Fruit fly (Drosophila melanogaster) S2 (cell line): ENCODE measurements around the gene CG4607.
A peak's percentile ranks its signal among the peaks of the same experiment; 100 is the strongest.

Experiments
- CG8478 ChIP-seq: fragments of >200 bp; optimal IDR thresholded peaks from 2 replicates; lab custom pipeline; 2018
- CTCF ChIP-seq, 2 experiments: fragments of >200 bp; optimal IDR thresholded peaks; 2 replicates each; lab custom pipeline; 2018

- TF ChIP-seq CG8478 = no peak
- peak in 1 of 2 experiments; percentile 1 for TF ChIP-seq CTCF (optimal IDR thresholded peaks at IDR 0.05; lab: Kevin White, UChicago)
Observed at dm6 chrX:7066608-7067007, 2.6 kb upstream of the CG4607 start.
